Worm (Caenorhabditis elegans) whole organism, early embryonic: ENCODE results near the gene rpl-5.

ENCODE experiments used
- F13C5.2 ChIP-seq: sonication (generic microtip); optimal IDR thresholded peaks from 2 replicates; lab custom pipeline; 2017; ENCODE audit warnings: mild to moderate bottlenecking, missing genetic modification characterization, inconsistent platforms, missing compliant biosample characterization
- ama-1 ChIP-seq: fragments of 150-350 bp; optimal IDR thresholded peaks from 2 replicates; lab custom pipeline; 2014
- ceh-13 ChIP-seq: fragments of 200-800 bp; sonication (Bioruptor generic); optimal IDR thresholded peaks from 2 replicates; lab custom pipeline; 2018; ENCODE audit warnings: mild to moderate bottlenecking, missing genetic modification characterization, missing compliant biosample characterization
- ceh-36 ChIP-seq: sonication (generic microtip); optimal IDR thresholded peaks from 2 replicates; lab custom pipeline; 2016; ENCODE audit warnings: missing genetic modification characterization, inconsistent platforms, missing compliant biosample characterization
- flt-1 ChIP-seq: fragments of 200-800 bp; sonication (Bioruptor generic); IDR thresholded peaks from 2 replicates; pipeline ENCODE4 v1.3.6; 2022; ENCODE audit warnings: missing genetic modification characterization, missing compliant biosample characterization
- hmg-4 ChIP-seq: fragments of 200-800 bp; sonication (Bioruptor generic); optimal IDR thresholded peaks from 2 replicates; lab custom pipeline; 2018; ENCODE audit warnings: mild to moderate bottlenecking, missing genetic modification characterization, missing compliant biosample characterization
- pes-1 ChIP-seq: fragments of 200-800 bp; sonication (Bioruptor generic); IDR thresholded peaks from 2 replicates; pipeline ENCODE4 v1.3.6; 2022; ENCODE audit warnings: missing genetic modification reagents, missing genetic modification characterization, missing compliant biosample characterization
- scrt-1 ChIP-seq: fragments of 200-800 bp; sonication (Bioruptor generic); IDR thresholded peaks from 2 replicates; pipeline ENCODE4 v1.3.6; 2022; ENCODE audit warnings: missing genetic modification characterization, missing compliant biosample characterization
- sea-1 ChIP-seq: fragments of 200-800 bp; sonication (Bioruptor generic); conservative IDR thresholded peaks from 2 replicates; pipeline ENCODE4 v1.3.6; 2022; ENCODE audit warnings: missing genetic modification characterization, missing compliant biosample characterization
- tbx-11 ChIP-seq: fragments of 200-800 bp; sonication (Bioruptor generic); IDR thresholded peaks from 2 replicates; pipeline ENCODE4 v1.3.6; 2022; ENCODE audit warnings: missing genetic modification characterization, missing compliant biosample characterization
- tbx-37 ChIP-seq: fragments of 200-800 bp; sonication (Bioruptor generic); conservative IDR thresholded peaks from 2 replicates; pipeline ENCODE4 v1.3.6; 2022; ENCODE audit warnings: missing genetic modification reagents, missing genetic modification characterization, missing compliant biosample characterization

ce11 chrII:8570977-8571376 lies 1.2 kb downstream of the rpl-5 start, which contains the start of gene bcs-1:
- TF ChIP-seq scrt-1 (GFP tag; lab: Robert Waterston, UW) (no peak), ama-1 (no peak), hmg-4 (GFP tag; lab: Kevin White, UChicago) (no peak), pes-1 (GFP tag; lab: Robert Waterston, UW) (no peak), sea-1 (no peak), tbx-37 (GFP tag; lab: Robert Waterston, UW) (no peak), ceh-36 (tag; lab: Kevin White, UChicago) (no peak), ceh-13 (GFP tag; lab: Kevin White, UChicago) (no peak), flt-1 (GFP tag; lab: Robert Waterston, UW) (no peak), F13C5.2 (tag; lab: Kevin White, UChicago) (no peak), tbx-11 (no peak)
